Comparison of ENCODE assay signal across 2 worm cellular contexts in genomic region chrIV:4446884-4447283, ce11.
A peak's percentile ranks its signal among the peaks of the same experiment; 100 is the strongest.
TF ChIP-seq lines count a peak whose summit lies in the region.

No protein-coding gene starts in this region.

TF ChIP-seq in whole organism, L1 larva, 84 proteins besides CTCF, POLR2A, EP300 and RAD21 (continued from another document):
- TF ChIP-seq nhr-76 (tag; optimal IDR thresholded peaks at IDR 0.05; lab: Kevin White, UChicago) (no peak), ztf-11 (tag; optimal IDR thresholded peaks at IDR 0.05; lab: Kevin White, UChicago) (peak in 1 of 2 experiments; percentile 23), fkh-8 (tag; optimal IDR thresholded peaks at IDR 0.05; lab: Kevin White, UChicago) (no peak), zag-1 (tag; optimal IDR thresholded peaks at IDR 0.05; lab: Kevin White, UChicago) (no peak), grh-1 (GFP tag; IDR thresholded peaks at IDR 0.05; lab: Robert Waterston, UW) (no peak), snpc-4 (tag; optimal IDR thresholded peaks at IDR 0.05; lab: Kevin White, UChicago) (no peak), efl-1 (optimal IDR thresholded peaks at IDR 0.05; lab: Kevin White, UChicago) (peak; percentile 55 to 60), efl-1 (GFP tag; optimal IDR thresholded peaks at IDR 0.05 in 1 of 2; lab: Kevin White, UChicago) (peak; percentile 37 to 48), lin-35 (GFP tag; optimal IDR thresholded peaks at IDR 0.05; lab: Kevin White, UChicago) (peak; percentile 46 to 59), fos-1 (tag; optimal IDR thresholded peaks at IDR 0.05; lab: Kevin White, UChicago) (peak; percentile 34), sptf-1 (tag; optimal IDR thresholded peaks at IDR 0.05; lab: Kevin White, UChicago) (no peak), hpl-2 (GFP tag; optimal IDR thresholded peaks at IDR 0.05; lab: Kevin White, UChicago) (peak; percentile 10), sup-37 (GFP tag; optimal IDR thresholded peaks at IDR 0.05; lab: Kevin White, UChicago) (no peak), vab-15 (tag; optimal IDR thresholded peaks at IDR 0.05; lab: Kevin White, UChicago) (no peak), nhr-237 (tag; optimal IDR thresholded peaks at IDR 0.05; lab: Kevin White, UChicago) (no peak), nhr-77 (tag; optimal IDR thresholded peaks at IDR 0.05; lab: Kevin White, UChicago) (peak; percentile 37), nhr-84 (tag; optimal IDR thresholded peaks at IDR 0.05; lab: Kevin White, UChicago) (no peak), tlp-1 (tag; optimal IDR thresholded peaks at IDR 0.05; lab: Kevin White, UChicago) (no peak), lin-39 (tag; optimal IDR thresholded peaks at IDR 0.05; lab: Kevin White, UChicago) (no peak), mep-1 (tag; optimal IDR thresholded peaks at IDR 0.05; lab: Kevin White, UChicago) (peak; percentile 72), nhr-19 (GFP tag; conservative IDR thresholded peaks at IDR 0.05; lab: Robert Waterston, UW) (peak; percentile 26; the same call in 1 of the 2 replicates), lsy-2 (tag; optimal IDR thresholded peaks at IDR 0.05; lab: Kevin White, UChicago) (peak; percentile 62 to 82), nhr-11 (tag; optimal IDR thresholded peaks at IDR 0.05; lab: Kevin White, UChicago) (no peak), fkh-10 (GFP tag; optimal IDR thresholded peaks at IDR 0.05; lab: Kevin White, UChicago) (no peak), ama-1 (optimal IDR thresholded peaks at IDR 0.05; lab: Kevin White, UChicago) (peak; percentile 74), ceh-63 (GFP tag; optimal IDR thresholded peaks at IDR 0.05; lab: Kevin White, UChicago) (no peak), nhr-85 (tag; lab: Kevin White, UChicago) (peak; percentile 39), hlh-17 (GFP tag; optimal IDR thresholded peaks at IDR 0.05; lab: Kevin White, UChicago; ENCODE audit: borderline replicate concordance) (no peak), egl-27 (tag; optimal IDR thresholded peaks at IDR 0.05; lab: Kevin White, UChicago) (no peak), egl-13 (tag; optimal IDR thresholded peaks at IDR 0.05; lab: Kevin White, UChicago) (no peak), lir-3 (tag; optimal IDR thresholded peaks at IDR 0.05; lab: Kevin White, UChicago; ENCODE audit: poor library complexity) (no peak), C16A3.4 (tag; optimal IDR thresholded peaks at IDR 0.05; lab: Kevin White, UChicago) (no peak), zip-4 (GFP tag; optimal IDR thresholded peaks at IDR 0.05; lab: Kevin White, UChicago) (peak; percentile 2), nhr-90 (tag; optimal IDR thresholded peaks at IDR 0.05; lab: Kevin White, UChicago; ENCODE audit: poor library complexity) (no peak), nhr-20 (tag; optimal IDR thresholded peaks at IDR 0.05; lab: Kevin White, UChicago) (peak; percentile 54), xbp-1 (tag; optimal IDR thresholded peaks at IDR 0.05; lab: Kevin White, UChicago) (peak; percentile 21), mdl-1 (tag; optimal IDR thresholded peaks at IDR 0.05; lab: Kevin White, UChicago) (peak in 1 of 2 experiments; percentile 43), lin-14 (GFP tag; optimal IDR thresholded peaks at IDR 0.05; lab: Kevin White, UChicago) (peak; percentile 58), nhr-28 (tag; optimal IDR thresholded peaks at IDR 0.05; lab: Kevin White, UChicago) (no peak), rnt-1 (tag; optimal IDR thresholded peaks at IDR 0.05; lab: Kevin White, UChicago) (peak; percentile 41), blmp-1 (tag; optimal IDR thresholded peaks at IDR 0.05; lab: Kevin White, UChicago) (no peak), aha-1 (tag; optimal IDR thresholded peaks at IDR 0.05; lab: Kevin White, UChicago) (no peak), fkh-4 (tag; optimal IDR thresholded peaks at IDR 0.05; lab: Kevin White, UChicago; ENCODE audit: borderline replicate concordance) (no peak), unc-130 (tag; optimal IDR thresholded peaks at IDR 0.05; lab: Kevin White, UChicago) (no peak), ets-5 (GFP tag; IDR thresholded peaks at IDR 0.05; lab: Robert Waterston, UW) (no peak), swsn-7 (tag; optimal IDR thresholded peaks at IDR 0.05; lab: Kevin White, UChicago) (peak; percentile 41), dpl-1 (GFP tag; optimal IDR thresholded peaks at IDR 0.05; lab: Kevin White, UChicago) (peak; percentile 13 to 45 (median 30)), nhr-12 (tag; optimal IDR thresholded peaks at IDR 0.05; lab: Kevin White, UChicago) (no peak), aly-2 (tag; optimal IDR thresholded peaks at IDR 0.05; lab: Kevin White, UChicago) (peak; percentile 16), skn-1 (tag; optimal IDR thresholded peaks at IDR 0.05; lab: Kevin White, UChicago) (no peak), lin-15B (tag; optimal IDR thresholded peaks at IDR 0.05; lab: Kevin White, UChicago) (no peak)
TF ChIP-seq in whole organism, L1 larva: peak in this region for 26.

TF ChIP-seq in whole organism, L3 larva, 47 proteins besides CTCF, POLR2A, EP300 and RAD21 (continued from another document):
- TF ChIP-seq eor-1 (tag; optimal IDR thresholded peaks at IDR 0.05; lab: Kevin White, UChicago): no peak
